Worm (Caenorhabditis elegans): ENCODE measurements around the gene srw-42.

ce11 chrV:16733681-16734080 lies 40.0 kb upstream of the srw-42 start, which contains the start of gene T25E12.16:
- TF ChIP-seq daf-12 (tag; optimal IDR thresholded peaks at IDR 0.05) (no peak), snpc-4 (tag; optimal IDR thresholded peaks at IDR 0.05) (no peak), lin-39 (tag; optimal IDR thresholded peaks at IDR 0.05) (no peak), nhr-237 (tag; optimal IDR thresholded peaks at IDR 0.05) (no peak), elt-3 (tag; optimal IDR thresholded peaks at IDR 0.05) (no peak), ZK546.5 (tag; optimal IDR thresholded peaks at IDR 0.05) (no peak), nfya-1 (tag; optimal IDR thresholded peaks at IDR 0.05; ENCODE audit: insufficient read depth) (no peak)
